Fruit fly (Drosophila melanogaster) whole organism, prepupa: Measurements from ENCODE around the gene CG32102.

Source experiments
- CG10669 ChIP-seq: fragments of 200-800 bp; sonication (Bioruptor generic); optimal IDR thresholded peaks from 3 replicates; lab custom pipeline; 2018; ENCODE audit warnings: missing biosample characterization, mild to moderate bottlenecking, missing genetic modification characterization, moderate library complexity
- CG11294 ChIP-seq: fragments of 200-800 bp; sonication (Bioruptor generic); IDR thresholded peaks from 2 replicates; pipeline ENCODE4 v1.3.6; 2022; ENCODE audit warnings: missing biosample characterization, missing genetic modification characterization
- CG11762 ChIP-seq: fragments of 200-800 bp; sonication (Bioruptor generic); optimal IDR thresholded peaks from 3 replicates; lab custom pipeline; 2016; ENCODE audit warnings: missing biosample characterization, missing genetic modification characterization; ENCODE audit not compliant: insufficient read depth
- CG11902 ChIP-seq: fragments of 200-800 bp; sonication (Bioruptor generic); optimal IDR thresholded peaks from 3 replicates; lab custom pipeline; 2016; ENCODE audit warnings: missing biosample characterization, missing genetic modification characterization
- CG15336 ChIP-seq: fragments of 200-800 bp; sonication (Bioruptor generic); IDR thresholded peaks from 2 replicates; pipeline ENCODE4 v1.3.6; 2022; ENCODE audit warnings: missing biosample characterization, missing genetic modification characterization
- CG1621 ChIP-seq: fragments of 200-800 bp; sonication (Bioruptor generic); optimal IDR thresholded peaks from 3 replicates; lab custom pipeline; 2018; ENCODE audit warnings: missing biosample characterization, mild to moderate bottlenecking, missing genetic modification characterization
- CG3032 ChIP-seq: fragments of 200-800 bp; optimal IDR thresholded peaks from 2 replicates; lab custom pipeline; 2019; ENCODE audit warnings: missing biosample characterization, mild to moderate bottlenecking, missing genetic modification characterization, moderate library complexity
- CG31627 ChIP-seq: fragments of 200-800 bp; sonication (Bioruptor generic); optimal IDR thresholded peaks from 3 replicates; lab custom pipeline; 2016; ENCODE audit warnings: missing biosample characterization, missing genetic modification characterization
- CG32006 ChIP-seq: fragments of 200-800 bp; sonication (Bioruptor generic); optimal IDR thresholded peaks from 3 replicates; lab custom pipeline; 2017; ENCODE audit warnings: missing biosample characterization, mild to moderate bottlenecking, missing genetic modification characterization
- CG3919 ChIP-seq: fragments of 200-800 bp; sonication (Bioruptor generic); optimal IDR thresholded peaks from 3 replicates; lab custom pipeline; 2016; ENCODE audit warnings: missing biosample characterization, missing genetic modification characterization
- CG4318 ChIP-seq: fragments of 200-800 bp; sonication (Bioruptor generic); optimal IDR thresholded peaks from 3 replicates; lab custom pipeline; 2017; ENCODE audit warnings: missing biosample characterization, mild to moderate bottlenecking, missing genetic modification characterization
- CG6792 ChIP-seq: fragments of 200-800 bp; sonication (Bioruptor generic); optimal IDR thresholded peaks from 3 replicates; lab custom pipeline; 2016; ENCODE audit warnings: missing biosample characterization, missing genetic modification characterization
- CG6808 ChIP-seq: fragments of 200-800 bp; sonication (Bioruptor generic); optimal IDR thresholded peaks from 3 replicates; lab custom pipeline; 2017; ENCODE audit warnings: missing biosample characterization, missing genetic modification characterization, mild to moderate bottlenecking, moderate library complexity, missing genetic modification reagents
- CG8119 ChIP-seq: fragments of 200-800 bp; sonication (Bioruptor generic); IDR thresholded peaks from 3 replicates; pipeline ENCODE4 v1.3.6; 2022; ENCODE audit warnings: missing biosample characterization, missing genetic modification characterization
- CG8319 ChIP-seq: fragments of 200-800 bp; sonication (Bioruptor generic); optimal IDR thresholded peaks from 3 replicates; lab custom pipeline; 2016; ENCODE audit warnings: missing biosample characterization, missing genetic modification characterization
- CG9139 ChIP-seq: fragments of 200-800 bp; sonication (Bioruptor generic); optimal IDR thresholded peaks from 3 replicates; lab custom pipeline; 2017; ENCODE audit warnings: missing biosample characterization, mild to moderate bottlenecking, missing genetic modification characterization
- Eip75B ChIP-seq: fragments of 200-800 bp; sonication (Bioruptor generic); optimal IDR thresholded peaks from 3 replicates; lab custom pipeline; 2016; ENCODE audit warnings: missing biosample characterization, missing genetic modification characterization
- Eip78C ChIP-seq: fragments of 200-800 bp; sonication (Bioruptor generic); peaks from one replicate; lab custom pipeline; 2016; ENCODE audit warnings: missing biosample characterization, missing genetic modification characterization
- Eip93F ChIP-seq: fragments of 200-800 bp; sonication (Bioruptor generic); optimal IDR thresholded peaks from 2 replicates; lab custom pipeline; 2016; ENCODE audit warnings: missing biosample characterization, mild to moderate bottlenecking, missing genetic modification characterization
- Ets21C ChIP-seq: fragments of 200-800 bp; sonication (Bioruptor generic); optimal IDR thresholded peaks from 3 replicates; lab custom pipeline; 2016; ENCODE audit warnings: missing biosample characterization, missing genetic modification characterization
- Ets96B ChIP-seq: fragments of 200-800 bp; optimal IDR thresholded peaks from 2 replicates; lab custom pipeline; 2019; ENCODE audit warnings: missing biosample characterization, mild to moderate bottlenecking, missing genetic modification characterization, moderate library complexity
- Hr38 ChIP-seq: sonication (Bioruptor generic); optimal IDR thresholded peaks from 2 replicates; lab custom pipeline; 2016; ENCODE audit warnings: missing biosample characterization, missing genetic modification characterization
- Hr4 ChIP-seq: fragments of 200-800 bp; sonication (Bioruptor generic); optimal IDR thresholded peaks from 3 replicates; lab custom pipeline; 2016; ENCODE audit warnings: missing biosample characterization, missing genetic modification characterization
- Lpt ChIP-seq: fragments of 200-800 bp; sonication (Bioruptor generic); optimal IDR thresholded peaks from 3 replicates; lab custom pipeline; 2016; ENCODE audit warnings: missing biosample characterization, missing genetic modification characterization
- Met ChIP-seq: fragments of 200-800 bp; sonication (Bioruptor generic); optimal IDR thresholded peaks from 3 replicates; lab custom pipeline; 2016; ENCODE audit warnings: missing biosample characterization, missing genetic modification characterization
- OdsH ChIP-seq: fragments of 200-800 bp; sonication (Bioruptor generic); optimal IDR thresholded peaks from 3 replicates; lab custom pipeline; 2016; ENCODE audit warnings: missing biosample characterization, missing genetic modification characterization
- Smox ChIP-seq: fragments of 200-800 bp; sonication (Bioruptor generic); optimal IDR thresholded peaks from 3 replicates; lab custom pipeline; 2016; ENCODE audit warnings: missing biosample characterization, missing genetic modification characterization
- Sox14 ChIP-seq: fragments of 200-800 bp; sonication (Bioruptor generic); optimal IDR thresholded peaks from 3 replicates; lab custom pipeline; 2016; ENCODE audit warnings: missing biosample characterization, missing genetic modification characterization
- Sox15 ChIP-seq: fragments of 200-800 bp; sonication (Bioruptor generic); optimal IDR thresholded peaks from 3 replicates; lab custom pipeline; 2016; ENCODE audit warnings: missing biosample characterization, missing genetic modification characterization
- acj6 ChIP-seq: fragments of 200-800 bp; sonication (Bioruptor generic); optimal IDR thresholded peaks from 3 replicates; lab custom pipeline; 2016; ENCODE audit warnings: missing biosample characterization, missing genetic modification characterization
- cyc ChIP-seq: fragments of 200-800 bp; sonication (Bioruptor generic); optimal IDR thresholded peaks from 3 replicates; lab custom pipeline; 2016; ENCODE audit warnings: missing biosample characterization, missing genetic modification characterization
- dac ChIP-seq: fragments of 200-800 bp; sonication (Bioruptor generic); optimal IDR thresholded peaks from 2 replicates; lab custom pipeline; 2017; ENCODE audit warnings: missing biosample characterization, mild to moderate bottlenecking, missing genetic modification characterization
- eg ChIP-seq: fragments of 200-800 bp; sonication (Bioruptor generic); IDR thresholded peaks from 3 replicates; pipeline ENCODE4 v1.3.6; 2022; ENCODE audit warnings: missing biosample characterization, missing genetic modification characterization
- esn ChIP-seq: fragments of 200-800 bp; sonication (Bioruptor generic); optimal IDR thresholded peaks from 2 replicates; lab custom pipeline; 2016; ENCODE audit warnings: missing biosample characterization, mild to moderate bottlenecking, missing genetic modification characterization, moderate library complexity
- fd59A ChIP-seq: fragments of 200-800 bp; sonication (Bioruptor generic); optimal IDR thresholded peaks from 2 replicates; lab custom pipeline; 2017; ENCODE audit warnings: missing biosample characterization, mild to moderate bottlenecking, missing genetic modification characterization, missing genetic modification reagents
- fd85E ChIP-seq: fragments of 200-800 bp; sonication (Bioruptor generic); optimal IDR thresholded peaks from 3 replicates; lab custom pipeline; 2016; ENCODE audit warnings: missing biosample characterization, missing genetic modification characterization
- lz ChIP-seq: fragments of 200-800 bp; sonication (Bioruptor generic); optimal IDR thresholded peaks from 3 replicates; lab custom pipeline; 2016; ENCODE audit warnings: missing biosample characterization, missing genetic modification characterization
- net ChIP-seq: fragments of 200-800 bp; sonication (Bioruptor generic); optimal IDR thresholded peaks from 3 replicates; lab custom pipeline; 2016; ENCODE audit warnings: missing biosample characterization, missing genetic modification characterization
- pdm3 ChIP-seq: fragments of 200-800 bp; sonication (Bioruptor generic); optimal IDR thresholded peaks from 3 replicates; lab custom pipeline; 2016; ENCODE audit warnings: missing biosample characterization, missing genetic modification characterization
- salr ChIP-seq, 2 experiments: fragments of 200-800 bp; sonication (Bioruptor generic); optimal IDR thresholded peaks; 3 replicates each; lab custom pipeline; 2016 to 2018; ENCODE audit warnings: missing biosample characterization in 2 of 2, missing genetic modification characterization in 2 of 2, mild to moderate bottlenecking in 1 of 2
- ss ChIP-seq, 2 experiments: fragments of 200-800 bp; sonication (Bioruptor generic); optimal IDR thresholded peaks; 2 replicates in 1 of 2; 3 replicates in 1 of 2; lab custom pipeline; 2017 to 2018; ENCODE audit warnings: mild to moderate bottlenecking in 2 of 2, missing biosample characterization in 2 of 2, missing genetic modification characterization in 2 of 2, moderate library complexity in 1 of 2
- svp ChIP-seq: fragments of 200-800 bp; sonication (Bioruptor generic); peaks from one replicate; lab custom pipeline; 2016; ENCODE audit warnings: missing biosample characterization, missing genetic modification characterization

The CG32102 gene

dm6 chr3L:12455034-12455433 is 14.6 kb downstream of the CG32102 start (continued):
- TF ChIP-seq Ets96B (tag; lab: Kevin White, UChicago) = peak; percentile 41
- TF ChIP-seq Ets21C (GFP tag; lab: Kevin White, UChicago) = no peak
- TF ChIP-seq CG6808 (GFP tag; lab: Kevin White, UChicago) = peak; percentile 67
- no peak for TF ChIP-seq CG6792 (GFP tag; lab: Kevin White, UChicago)
- no peak for TF ChIP-seq CG11294
- no peak for TF ChIP-seq CG11762
- peak; percentile 25 for TF ChIP-seq CG3919
- TF ChIP-seq dac (GFP tag; lab: Kevin White, UChicago) = no peak

dm6 chr3L:12453529-12453928 is 16.1 kb downstream of the CG32102 start:
- TF ChIP-seq cyc (GFP tag; lab: Kevin White, UChicago) = no peak
- TF ChIP-seq Eip78C (GFP tag; lab: Kevin White, UChicago) = peak; percentile 45
- no peak for TF ChIP-seq acj6 (GFP tag; lab: Kevin White, UChicago)

DNA sequence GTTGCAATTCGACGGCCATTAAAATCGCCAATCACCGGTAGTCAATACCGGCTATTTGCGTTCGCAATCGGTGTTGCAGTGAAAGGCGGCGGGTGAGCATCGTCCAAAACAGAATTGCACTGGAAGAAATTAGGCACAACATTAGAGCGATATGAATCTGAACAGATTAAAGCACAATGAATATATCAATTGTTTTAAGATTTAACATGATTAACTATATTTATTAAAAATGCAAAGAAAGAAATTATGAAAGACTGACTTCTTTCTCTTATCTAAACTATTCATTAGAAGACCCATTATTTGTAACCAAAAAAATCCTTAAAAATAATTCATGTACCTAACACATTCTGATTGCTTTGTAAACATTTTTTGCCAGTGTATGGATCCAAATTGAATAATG is 22.1 kb downstream of the CG32102 start:
- peak; percentile 40; the same call in 1 of the 3 replicates for TF ChIP-seq CG8119
- TF ChIP-seq CG15336 = peak; percentile 51; the same call in 1 of the 2 replicates
- TF ChIP-seq Eip78C (GFP tag; lab: Kevin White, UChicago) = peak; percentile 68
- peak; percentile 1 for TF ChIP-seq CG3032
- no peak for TF ChIP-seq CG10669 (GFP tag; lab: Kevin White, UChicago)
- TF ChIP-seq Lpt (GFP tag; lab: Kevin White, UChicago) = no peak
- TF ChIP-seq dac (GFP tag; lab: Kevin White, UChicago) = no peak
- TF ChIP-seq Hr4 = peak; percentile 17
- peak; percentile 52 for TF ChIP-seq CG32006 (GFP tag; lab: Kevin White, UChicago)
- TF ChIP-seq CG11762 = no peak
- TF ChIP-seq lz (GFP tag; lab: Kevin White, UChicago) = no peak
- TF ChIP-seq Smox = peak; percentile 10
- TF ChIP-seq CG4318 = peak; percentile 3
- no peak for TF ChIP-seq fd59A
- peak; percentile 7 for TF ChIP-seq CG3919
- TF ChIP-seq CG1621 (tag; lab: Kevin White, UChicago) = no peak
- TF ChIP-seq pdm3 (GFP tag; lab: Kevin White, UChicago) = no peak
- TF ChIP-seq OdsH (GFP tag; lab: Kevin White, UChicago) = peak; percentile 17
- TF ChIP-seq Met (GFP tag; lab: Kevin White, UChicago) = peak; percentile 6
- peak; percentile 15 for TF ChIP-seq svp (GFP tag; lab: Kevin White, UChicago)
- TF ChIP-seq, all 60 proteins: peak for 12

DNA sequence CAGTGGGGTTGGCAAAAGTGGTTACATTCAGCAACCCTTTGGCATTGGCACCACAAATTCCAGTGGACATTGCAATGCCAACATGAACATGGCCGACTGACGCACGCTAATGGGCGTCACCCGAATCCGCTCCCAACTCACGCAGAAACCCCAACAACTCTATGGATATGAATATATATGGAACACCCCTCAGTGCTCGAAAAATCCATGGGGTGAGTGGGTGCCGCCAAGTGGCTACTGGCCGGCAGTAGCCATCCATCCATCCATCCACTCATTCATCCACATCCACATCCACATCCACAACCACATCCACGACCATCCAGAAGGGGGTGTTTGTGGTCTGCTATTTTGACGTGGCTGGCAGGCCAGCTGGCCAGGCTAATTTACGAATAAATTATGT is 22.5 kb downstream of the CG32102 start:
- TF ChIP-seq CG3032 (no peak), CG1621 (tag; lab: Kevin White, UChicago) (no peak), CG8319 (no peak), CG31627 (GFP tag; lab: Kevin White, UChicago) (no peak), CG11762 (no peak), Eip75B (GFP tag; lab: Kevin White, UChicago) (no peak), fd85E (GFP tag; lab: Kevin White, UChicago) (no peak), Lpt (GFP tag; lab: Kevin White, UChicago) (no peak), net (no peak)
- TF ChIP-seq, all 60 proteins: peak for 0

DNA sequence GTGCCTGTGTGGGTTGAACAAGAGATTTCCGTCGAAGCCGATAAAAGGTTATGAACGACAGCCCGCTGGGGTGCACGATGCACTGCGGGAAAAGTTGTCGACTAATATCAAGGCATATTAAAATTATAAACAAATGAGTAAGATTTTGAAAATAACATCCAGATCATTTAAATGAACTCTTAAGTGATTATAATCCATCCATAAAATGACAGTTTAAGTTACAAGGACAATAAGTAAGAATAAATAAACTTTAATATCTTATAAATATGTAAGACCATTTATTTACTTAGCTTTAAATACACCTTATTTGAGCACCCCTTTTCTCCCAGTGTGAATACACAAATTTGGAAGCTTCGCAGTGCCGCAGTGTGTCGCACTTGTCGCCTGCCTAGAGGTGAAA is 25.5 kb downstream of the CG32102 start:
- TF ChIP-seq Lpt (GFP tag; lab: Kevin White, UChicago) = no peak
- TF ChIP-seq CG3919 = peak; percentile 6
- TF ChIP-seq svp (GFP tag; lab: Kevin White, UChicago) = peak; percentile 28
- no peak for TF ChIP-seq CG9139
- TF ChIP-seq esn (GFP tag; lab: Kevin White, UChicago) = peak; percentile 4
- TF ChIP-seq Sox15 (GFP tag; lab: Kevin White, UChicago) = no peak
- TF ChIP-seq CG6808 (GFP tag; lab: Kevin White, UChicago) = no peak
- no peak for TF ChIP-seq ss (GFP tag; optimal IDR thresholded peaks at IDR 0.05; lab: Kevin White, UChicago)
- no peak for TF ChIP-seq CG4318
- peak; percentile 11 for TF ChIP-seq CG3032
- TF ChIP-seq CG10669 (GFP tag; lab: Kevin White, UChicago) = peak; percentile 13
- TF ChIP-seq Eip78C (GFP tag; lab: Kevin White, UChicago) = peak; percentile 68
- no peak for TF ChIP-seq eg (GFP tag; lab: Robert Waterston, UW)
- peak; percentile 12 for TF ChIP-seq Met (GFP tag; lab: Kevin White, UChicago)
- TF ChIP-seq CG8119 = no peak
- TF ChIP-seq CG11902 = no peak
- TF ChIP-seq Sox14 = no peak
- no peak for TF ChIP-seq Eip93F
- TF ChIP-seq salr (GFP tag; optimal IDR thresholded peaks at IDR 0.05; lab: Kevin White, UChicago) = no peak
- TF ChIP-seq Hr38 = no peak
